Worm (Caenorhabditis elegans) whole organism, L3 larva: ENCODE data around the gene F53E10.1.

Source experiments
- ZK546.5 ChIP-seq: sonication (generic microtip); optimal IDR thresholded peaks from 2 replicates; lab custom pipeline; 2017; ENCODE audit warnings: missing biosample characterization, missing genetic modification characterization
- ceh-16 ChIP-seq: sonication (generic microtip); optimal IDR thresholded peaks from 2 replicates; lab custom pipeline; 2017; ENCODE audit warnings: missing biosample characterization, missing genetic modification characterization
- egl-27 ChIP-seq: sonication (generic microtip); optimal IDR thresholded peaks from 4 replicates; lab custom pipeline; 2017; ENCODE audit warnings: missing biosample characterization, missing genetic modification reagents, missing genetic modification characterization
- elt-2 ChIP-seq: sonication (generic microtip); optimal IDR thresholded peaks from 2 replicates; lab custom pipeline; 2016; ENCODE audit warnings: missing genetic modification reagents, mild to moderate bottlenecking, missing genetic modification characterization, missing compliant biosample characterization
- elt-3 ChIP-seq, 3 experiments: fragments of 150-350 bp in 1 of 3; sonication (generic microtip) in 2 of 3; optimal IDR thresholded peaks; 2 replicates in 2 of 3; 4 replicates in 1 of 3; lab custom pipeline; 2014 to 2017; ENCODE audit warnings: missing biosample characterization in 3 of 3, missing genetic modification characterization in 3 of 3
- fos-1 ChIP-seq: fragments of 150-350 bp; optimal IDR thresholded peaks from 2 replicates; lab custom pipeline; 2014; ENCODE audit warnings: missing biosample characterization, missing genetic modification characterization
- nhr-11 ChIP-seq: fragments of 150-350 bp; optimal IDR thresholded peaks from 2 replicates; lab custom pipeline; 2014; ENCODE audit warnings: missing biosample characterization, missing genetic modification characterization
- nhr-12 ChIP-seq: fragments of 150-350 bp; optimal IDR thresholded peaks from 2 replicates; lab custom pipeline; 2014; ENCODE audit warnings: missing biosample characterization, missing genetic modification characterization
- pha-4 ChIP-seq: fragments of 150-350 bp; optimal IDR thresholded peaks from 2 replicates; lab custom pipeline; 2014; ENCODE audit warnings: missing biosample characterization, missing genetic modification reagents, missing genetic modification characterization
- sea-2 ChIP-seq: fragments of 150-350 bp; sonication (generic microtip); optimal IDR thresholded peaks from 4 replicates; lab custom pipeline; 2014; ENCODE audit warnings: missing biosample characterization, missing genetic modification reagents, missing genetic modification characterization
- unc-39 ChIP-seq: sonication (generic microtip); optimal IDR thresholded peaks from 4 replicates; lab custom pipeline; 2017; ENCODE audit warnings: missing biosample characterization, missing genetic modification characterization

ce11 chrV:2575716-2576115, 39.4 kb upstream of the F53E10.1 start:
- TF ChIP-seq ceh-16 (tag; lab: Kevin White, UChicago) (no peak), nhr-11 (no peak), ZK546.5 (no peak), elt-2 (tag; lab: Kevin White, UChicago) (no peak), unc-39 (tag; lab: Kevin White, UChicago) (no peak), pha-4 (no peak), egl-27 (tag; lab: Kevin White, UChicago) (no peak), sea-2 (GFP tag; lab: Kevin White, UChicago) (no peak), fos-1 (tag; lab: Kevin White, UChicago) (no peak), nhr-12 (tag; lab: Kevin White, UChicago) (no peak), elt-3 (tag; optimal IDR thresholded peaks at IDR 0.05; lab: Kevin White, UChicago) (no peak)
